Worm (Caenorhabditis elegans): ENCODE data around the gene Y61A9LA.12.
"Not testable (repeated sequence)": the region's sequence is repeated elsewhere in the genome, so short reads cannot be mapped to it uniquely, and the experiment has no call there.

The Y61A9LA.12 gene

ce11 chrV:4573824-4574223 is 20.2 kb downstream of the Y61A9LA.12 start, which contains the start of gene hpo-39:
Gene hpo-39 (minus strand): TSS chrV:4573924.
- TF ChIP-seq nhr-12, pax-3, unc-86 (tag; optimal IDR thresholded peaks at IDR 0.05): not testable (repeated sequence)

- no peak for TF ChIP-seq swsn-7 (tag; optimal IDR thresholded peaks at IDR 0.05)
- TF ChIP-seq ceh-90 (tag; optimal IDR thresholded peaks at IDR 0.05), result no peak
- TF ChIP-seq C04F5.9 (tag; optimal IDR thresholded peaks at IDR 0.05), result no peak
- no peak for TF ChIP-seq skn-1 (tag; optimal IDR thresholded peaks at IDR 0.05)
- TF ChIP-seq mep-1 (tag; optimal IDR thresholded peaks at IDR 0.05), result no peak
These were observed 21.8 kb downstream of the Y61A9LA.12 start for ce11 chrV:4575458-4575857.

- TF ChIP-seq F16B12.6 (tag; optimal IDR thresholded peaks at IDR 0.05), result no peak
- no peak for TF ChIP-seq mef-2 (tag; optimal IDR thresholded peaks at IDR 0.05)
- TF ChIP-seq grh-1 (GFP tag; IDR thresholded peaks at IDR 0.05), result no peak
- TF ChIP-seq snu-23 (GFP tag; optimal IDR thresholded peaks at IDR 0.05), result no peak
These were observed 26.9 kb downstream of the Y61A9LA.12 start for ce11 chrV:4580594-4580993.

ce11 chrV:4585009-4585408 is 31.3 kb downstream of the Y61A9LA.12 start, which contains the start of gene Y61A9LA.1:
Gene Y61A9LA.1 (plus strand): TSS chrV:4585309.
- TF ChIP-seq F16B12.6 (tag; optimal IDR thresholded peaks at IDR 0.05) (no peak), nhr-85 (tag) (peak; percentile 40)

ce11 chrV:4590791-4591190 is 37.1 kb downstream of the Y61A9LA.12 start:
- no peak for TF ChIP-seq fos-1 (tag; optimal IDR thresholded peaks at IDR 0.05)
- TF ChIP-seq C34B4.2 (tag; optimal IDR thresholded peaks at IDR 0.05), result no peak
- TF ChIP-seq nhr-237 (tag; optimal IDR thresholded peaks at IDR 0.05), result no peak
- TF ChIP-seq efl-1 (optimal IDR thresholded peaks at IDR 0.05), result no peak
- TF ChIP-seq efl-1 (GFP tag; optimal IDR thresholded peaks at IDR 0.05 in 1 of 2), result peak in 1 of 2 experiments; percentile 87
- TF ChIP-seq nhr-85 (tag), result peak; percentile 11
- TF ChIP-seq isw-1 (GFP tag; IDR thresholded peaks at IDR 0.05), result no peak

- TF ChIP-seq nhr-90 (tag; optimal IDR thresholded peaks at IDR 0.05; ENCODE audit: poor library complexity) (no peak), ceh-90 (tag; optimal IDR thresholded peaks at IDR 0.05) (no peak), elt-2 (tag; optimal IDR thresholded peaks at IDR 0.05) (peak; percentile 76), sptf-1 (tag; optimal IDR thresholded peaks at IDR 0.05) (no peak)
These were observed 44.8 kb downstream of the Y61A9LA.12 start for ce11 chrV:4598489-4598888.

ce11 chrV:4599225-4599624 is 45.6 kb downstream of the Y61A9LA.12 start:
- no peak for TF ChIP-seq efl-1 (optimal IDR thresholded peaks at IDR 0.05)
- TF ChIP-seq efl-1 (GFP tag; optimal IDR thresholded peaks at IDR 0.05 in 1 of 2), result peak in 1 of 2 experiments; percentile 90
- TF ChIP-seq alr-1 (tag; optimal IDR thresholded peaks at IDR 0.05; ENCODE audit: borderline replicate concordance), result no peak
